Worm (Caenorhabditis elegans) whole organism, dauer: ENCODE measurements around the gene mdl-1.

ENCODE experiments used
- unc-62 ChIP-seq: sonication (generic microtip); optimal IDR thresholded peaks from 2 replicates; lab custom pipeline; 2017; ENCODE audit warnings: missing biosample characterization, missing genetic modification reagents, missing genetic modification characterization

The mdl-1 gene

DNA sequence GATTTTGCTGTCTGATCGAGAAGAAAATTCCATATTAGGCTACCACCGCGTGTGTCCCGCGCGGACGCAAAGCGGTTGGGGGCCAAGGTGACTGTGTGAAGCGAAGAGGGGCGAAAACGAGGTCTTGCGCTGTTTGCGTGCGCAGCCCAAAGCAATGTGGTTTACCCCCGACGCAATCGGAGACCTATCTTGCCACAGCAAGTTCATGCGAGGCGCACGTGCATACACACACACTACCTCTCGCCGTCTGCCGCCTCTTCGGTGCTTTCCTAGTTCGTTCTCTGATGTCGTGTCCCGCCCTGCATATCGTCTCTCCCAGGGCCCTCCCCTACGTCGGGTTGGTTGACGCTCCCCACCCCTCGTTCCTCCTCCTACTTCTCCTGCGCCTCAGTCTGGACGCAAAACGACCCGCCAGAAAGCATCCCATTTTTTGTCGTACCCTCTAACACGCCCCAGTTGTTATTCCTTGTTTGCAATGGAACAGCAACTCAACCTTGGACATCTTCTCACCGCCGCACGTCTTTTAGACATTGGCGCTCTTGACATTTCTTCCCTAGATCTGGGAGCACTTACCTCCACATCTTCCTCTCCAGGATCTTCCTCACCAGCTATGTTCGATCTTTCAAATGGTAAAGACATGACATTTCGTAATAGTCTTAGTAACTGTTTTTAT, at the start of gene mdl-1:
mdl-1 (plus strand) TSS at position 341 of the 673 bp plus-strand sequence.
- TF ChIP-seq unc-62 (GFP tag; lab: Kevin White, UChicago) = no peak

DNA sequence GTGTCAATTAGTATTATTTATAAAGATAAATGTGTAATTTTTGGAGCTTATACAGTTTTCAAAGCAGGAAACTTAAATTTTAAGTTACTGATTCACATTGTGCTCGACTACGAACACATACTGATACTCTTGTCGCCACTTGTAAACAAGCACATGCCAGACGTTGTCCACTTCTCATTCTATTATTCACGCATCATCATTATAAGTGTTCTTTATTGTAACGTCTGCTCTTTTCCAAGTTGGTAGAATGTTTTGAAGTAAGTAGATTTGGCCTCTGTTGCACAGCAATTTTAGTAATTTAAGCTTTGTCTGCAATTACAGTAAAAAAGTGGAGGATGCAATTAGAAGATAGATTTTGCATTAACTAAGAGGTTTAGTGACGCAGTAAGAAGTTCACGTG, 49.3 kb upstream of the mdl-1 start:
- TF ChIP-seq unc-62 (GFP tag; lab: Kevin White, UChicago) = no peak

DNA sequence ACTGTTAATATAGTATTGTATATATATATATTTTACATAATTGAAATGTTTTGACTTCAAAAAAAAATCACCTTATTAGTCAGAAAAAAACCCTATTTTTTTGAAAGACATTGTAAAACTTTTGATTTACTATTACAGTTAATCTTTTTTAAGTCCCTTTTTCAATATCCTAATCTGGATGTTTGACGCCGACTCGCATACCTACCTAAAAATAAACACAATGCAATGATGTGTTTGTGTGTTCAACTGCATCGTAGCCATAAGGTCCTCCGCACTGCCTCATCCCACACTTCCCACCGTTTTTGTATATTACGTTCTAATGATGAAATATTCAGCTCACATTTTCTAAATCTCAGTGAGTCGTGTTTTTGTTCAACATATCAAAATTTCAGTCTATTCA, 48.8 kb upstream of the mdl-1 start, which contains the start of gene F38B6.3:
F38B6.3 (plus strand) TSS at position 301 of the 400 bp plus-strand sequence.
- TF ChIP-seq unc-62 (GFP tag; lab: Kevin White, UChicago) = no peak

DNA sequence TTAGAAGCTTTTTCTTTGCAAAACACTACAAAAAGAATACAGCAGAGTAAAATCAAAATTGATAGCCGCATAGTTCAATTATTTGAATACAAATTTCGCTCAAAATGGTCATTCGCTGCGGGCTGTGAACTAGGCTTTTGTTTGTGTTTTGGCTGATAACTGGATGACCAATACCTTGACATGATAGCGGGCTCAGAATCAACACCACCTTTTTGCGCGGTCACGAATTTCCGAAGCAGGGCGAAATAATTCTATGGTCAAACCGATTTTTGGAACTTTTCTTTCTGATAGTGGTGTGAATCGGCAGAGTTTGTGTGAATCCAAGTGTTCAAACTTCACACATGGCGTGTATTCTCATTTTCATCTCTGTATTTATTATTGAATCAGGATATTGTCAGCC, 43.9 kb upstream of the mdl-1 start, which contains the start of the genes F38B6.7 and F38B6.2:
F38B6.7 (minus strand) TSS at position 101 of the 400 bp plus-strand sequence.
F38B6.2 (plus strand) TSS at position 267 of the 400 bp plus-strand sequence.
- TF ChIP-seq unc-62 (GFP tag; lab: Kevin White, UChicago) = no peak

DNA sequence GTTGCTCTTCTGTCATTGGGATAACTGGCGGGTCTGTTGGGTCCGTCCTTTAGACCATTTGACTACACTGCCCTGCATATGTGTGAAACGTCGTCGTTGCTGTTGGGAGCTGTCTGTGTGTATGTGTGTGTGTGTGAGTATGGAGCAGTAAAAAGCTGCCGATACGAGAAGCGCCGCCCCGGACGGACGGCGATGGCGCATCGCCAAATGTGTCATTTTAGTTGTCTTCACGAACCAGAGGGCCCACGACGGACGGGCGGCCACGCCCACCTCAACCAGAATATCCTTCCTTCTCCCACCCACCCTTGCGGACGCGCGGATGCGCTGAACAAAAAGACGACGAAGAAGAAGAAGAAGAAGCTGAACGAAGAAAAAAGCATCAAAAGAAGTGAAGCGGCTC, 39.9 kb upstream of the mdl-1 start, which contains the start of gene acr-2:
acr-2 (plus strand) TSS at position 301 of the 400 bp plus-strand sequence.
- TF ChIP-seq unc-62 (GFP tag; lab: Kevin White, UChicago) = no peak

DNA sequence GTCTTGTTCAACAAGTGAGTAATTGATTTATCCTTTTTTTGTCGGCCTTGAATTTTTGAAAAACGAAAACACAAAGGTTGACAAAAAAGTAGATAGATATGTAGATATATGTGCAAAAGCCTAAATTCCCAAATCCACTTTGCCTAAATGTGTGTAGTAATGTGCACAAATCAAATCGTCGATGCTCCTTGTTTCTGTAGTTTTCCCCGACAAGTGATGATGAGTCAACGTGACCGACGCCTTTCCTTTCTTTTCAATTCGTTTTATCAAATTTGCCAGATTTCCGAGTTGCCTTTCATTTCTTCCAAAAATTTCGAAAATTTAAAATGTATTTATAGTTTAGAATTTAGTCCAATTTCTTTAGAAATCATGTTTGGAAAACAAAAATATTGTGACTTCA, 37.0 kb upstream of the mdl-1 start:
- no peak for TF ChIP-seq unc-62 (GFP tag; lab: Kevin White, UChicago)

DNA sequence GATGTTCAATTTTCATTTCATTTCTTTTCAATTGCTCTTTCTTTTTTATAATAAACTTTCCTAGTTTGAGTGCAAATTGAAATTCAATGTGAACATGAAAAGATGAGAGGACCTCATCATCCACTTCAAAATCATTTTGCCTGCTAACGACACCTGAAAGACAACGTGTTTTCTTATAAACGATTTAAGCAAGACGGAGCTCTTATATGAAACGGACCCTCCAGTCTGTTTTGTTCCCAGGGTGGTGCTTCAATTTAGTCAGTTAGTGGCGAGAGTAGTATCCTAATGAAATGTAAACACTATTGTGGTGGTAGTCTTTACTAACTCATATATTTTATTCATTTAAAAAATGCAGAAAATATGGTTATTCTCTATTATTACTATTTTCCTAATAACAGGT, 32.9 kb upstream of the mdl-1 start, which contains the start of gene acr-3:
acr-3 (plus strand) TSS at position 301 of the 400 bp plus-strand sequence.
- no peak for TF ChIP-seq unc-62 (GFP tag; lab: Kevin White, UChicago)

DNA sequence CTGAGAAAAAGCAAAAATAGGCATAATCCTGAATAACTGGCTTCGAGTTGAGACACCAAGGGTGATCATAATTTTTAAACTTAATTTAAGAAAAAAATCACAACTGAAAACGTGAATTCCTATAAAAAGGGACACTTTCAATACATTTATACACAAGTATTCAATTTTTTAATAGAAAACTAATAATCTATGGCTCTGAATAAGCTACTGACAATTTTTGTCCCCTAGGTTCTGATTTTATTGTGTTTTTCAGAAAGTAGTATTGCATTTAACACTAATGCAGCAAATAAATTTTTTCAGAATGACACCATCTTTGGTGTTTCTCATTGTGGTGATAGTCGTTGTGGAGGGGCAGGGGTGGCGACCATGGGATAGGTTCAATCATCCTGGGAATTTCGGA, 28.9 kb upstream of the mdl-1 start, which contains the start of gene nas-11:
nas-11 (plus strand) TSS at position 301 of the 400 bp plus-strand sequence.
- TF ChIP-seq unc-62 (GFP tag; lab: Kevin White, UChicago) = no peak

DNA sequence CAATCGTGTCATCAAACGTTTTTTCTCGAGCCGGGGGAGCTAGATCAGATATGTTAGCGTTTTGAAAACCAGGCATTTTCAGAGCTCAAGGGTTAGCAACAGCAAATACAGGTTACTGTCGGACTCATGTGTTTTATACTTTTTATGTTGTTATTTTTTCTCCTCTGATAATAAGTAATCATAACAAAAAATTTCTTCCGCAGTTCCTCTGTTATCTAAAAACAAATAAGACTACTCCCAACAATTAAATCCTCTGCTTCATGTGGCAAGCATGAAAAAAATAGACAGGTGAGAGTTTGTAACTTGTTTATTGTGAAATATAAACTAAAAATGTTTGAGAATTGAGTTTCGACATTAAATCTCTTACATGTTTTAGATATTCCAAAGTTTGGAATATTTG, 23.6 kb upstream of the mdl-1 start, which contains the start of gene smf-2:
smf-2 (minus strand) TSS at position 101 of the 400 bp plus-strand sequence.
- no peak for TF ChIP-seq unc-62 (GFP tag; lab: Kevin White, UChicago)

DNA sequence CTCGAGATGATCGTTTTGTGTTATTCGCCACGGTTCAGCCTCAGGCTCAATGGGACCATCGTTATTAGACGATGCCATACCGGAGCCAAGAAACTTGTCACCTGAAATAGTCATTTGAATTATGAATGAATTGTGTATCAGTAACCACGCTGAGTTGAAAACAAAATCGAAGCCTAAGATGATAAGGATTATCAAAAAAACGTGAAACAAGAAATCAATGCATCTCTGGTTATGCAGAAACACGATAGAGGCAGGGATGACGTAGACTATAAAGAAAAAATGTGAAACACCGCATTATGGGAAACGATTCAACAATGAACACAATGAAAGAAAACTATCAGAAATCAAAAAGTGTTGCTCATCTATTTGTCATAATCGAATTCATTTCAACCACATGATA, 19.2 kb upstream of the mdl-1 start, which contains the start of gene smf-1:
smf-1 (minus strand) TSS at position 101 of the 400 bp plus-strand sequence.
- TF ChIP-seq unc-62 (GFP tag; lab: Kevin White, UChicago) = no peak

DNA sequence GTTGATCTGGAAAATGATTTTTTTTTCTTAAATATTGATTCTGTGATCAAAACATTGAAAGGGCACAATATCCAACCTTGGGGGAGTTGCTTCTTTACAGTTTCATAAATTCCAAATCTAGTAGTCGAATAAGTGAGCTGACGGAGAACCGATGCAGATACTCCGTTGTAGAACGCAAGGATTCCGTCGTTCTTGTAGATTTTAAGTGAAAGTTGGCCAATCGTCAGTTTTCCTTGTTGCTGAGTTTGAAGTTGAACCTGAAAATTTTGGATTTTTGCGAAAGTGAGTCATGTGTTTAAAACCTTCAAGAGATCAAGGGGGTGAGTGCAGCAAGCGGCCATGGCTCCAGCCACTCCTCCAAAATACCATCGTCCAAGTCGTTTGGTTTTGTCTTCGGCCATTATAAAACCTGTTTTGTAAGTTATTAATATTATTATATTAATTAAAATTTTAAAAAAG, 16.9 kb upstream of the mdl-1 start, which contains the start of gene slc-25A10:
slc-25A10 (minus strand) TSS at position 409 of the 459 bp plus-strand sequence.
- TF ChIP-seq unc-62 (GFP tag; lab: Kevin White, UChicago) = no peak

DNA sequence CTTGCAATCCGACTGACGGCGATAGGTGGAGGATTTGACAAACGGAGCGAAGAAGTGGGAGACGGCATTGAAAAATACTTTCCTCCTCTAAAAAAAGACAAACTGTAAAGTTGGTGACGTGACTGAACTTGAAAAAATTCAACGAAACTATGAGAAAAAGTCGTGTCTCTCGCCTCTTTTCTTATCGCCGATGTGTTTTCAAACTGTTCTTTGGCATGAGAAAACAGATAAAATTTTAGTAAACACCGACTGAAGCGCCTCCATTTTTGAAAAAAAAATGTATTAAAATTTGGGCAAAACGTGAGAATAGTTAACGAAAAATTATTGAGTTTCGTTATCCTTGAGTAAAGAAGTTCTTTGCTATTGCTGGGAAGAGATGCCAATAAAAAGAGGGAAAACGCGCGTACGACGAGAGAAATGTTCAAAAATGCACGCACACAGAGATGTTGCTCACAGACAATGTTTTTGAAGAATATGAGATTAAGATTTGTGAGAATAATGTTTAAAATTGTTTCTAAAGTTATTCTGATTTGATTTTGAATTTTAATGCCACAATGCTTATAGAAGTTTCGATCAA, 13.2 kb upstream of the mdl-1 start:
- TF ChIP-seq unc-62 (GFP tag; lab: Kevin White, UChicago) = no peak

DNA sequence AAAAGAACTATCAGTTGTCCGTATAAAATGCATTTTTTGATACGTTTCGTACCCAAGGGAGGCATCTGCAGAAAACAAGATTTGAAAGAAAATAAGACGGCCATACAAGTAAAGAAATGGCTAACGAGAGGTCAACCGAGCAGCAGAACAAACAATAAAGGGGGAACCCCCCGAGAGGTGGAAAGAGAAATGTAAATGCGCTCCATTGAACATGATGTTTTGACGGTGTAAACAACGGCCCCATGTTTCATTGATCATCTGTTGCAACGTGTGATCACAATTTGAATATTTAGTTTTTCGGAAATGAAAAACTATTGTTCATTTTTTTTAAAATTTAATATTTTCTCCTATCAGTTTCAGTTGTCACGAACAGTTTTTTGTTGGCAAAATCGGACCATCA, 12.6 kb upstream of the mdl-1 start, which contains the start of gene K11G12.6:
K11G12.6 (minus strand) TSS at position 65 of the 400 bp plus-strand sequence.
- no peak for TF ChIP-seq unc-62 (GFP tag; lab: Kevin White, UChicago)

DNA sequence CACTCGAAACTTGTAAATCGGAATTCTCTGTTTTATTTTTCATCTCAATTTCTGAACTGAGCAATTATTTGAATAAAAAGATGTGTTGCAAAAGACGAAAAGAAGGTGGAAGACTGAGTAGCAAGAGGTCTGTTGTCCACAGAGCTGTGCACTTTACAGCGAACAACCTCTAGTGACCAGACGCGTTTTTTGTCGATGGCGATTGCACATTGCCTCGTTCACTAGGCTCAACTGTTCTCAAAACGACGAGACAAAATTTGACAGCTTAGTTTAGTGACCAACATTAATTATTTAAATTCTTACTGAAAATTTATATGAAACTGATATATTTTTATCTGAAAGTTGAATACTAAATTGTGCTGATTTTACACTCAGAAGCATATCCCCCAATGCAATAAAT, 8.9 kb upstream of the mdl-1 start, which contains the start of gene R03E9.2:
R03E9.2 (minus strand) TSS at position 101 of the 400 bp plus-strand sequence.
- no peak for TF ChIP-seq unc-62 (GFP tag; lab: Kevin White, UChicago)

DNA sequence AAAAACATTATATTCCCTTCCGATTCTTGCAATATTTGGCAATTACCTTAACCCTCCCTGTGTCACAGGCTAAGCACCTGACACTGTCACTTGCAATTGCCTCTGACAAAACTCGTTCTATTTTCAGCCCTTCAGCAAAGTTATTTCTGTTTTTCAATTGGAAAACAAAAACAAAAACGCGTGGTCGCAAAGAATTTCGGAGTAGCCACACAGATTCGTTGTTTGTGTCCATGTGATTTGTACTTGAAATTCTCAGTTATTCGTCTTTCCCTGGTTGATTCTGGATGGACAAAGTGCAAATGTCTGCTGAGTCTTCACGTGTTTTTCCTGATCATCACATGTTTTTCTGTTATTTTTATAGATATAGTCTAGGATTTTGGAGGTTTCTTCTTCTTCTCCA, 6.7 kb upstream of the mdl-1 start:
- TF ChIP-seq unc-62 (GFP tag; lab: Kevin White, UChicago) = no peak
